Worm (Caenorhabditis elegans): Measurements from ENCODE around the gene spc-1.

DNA sequence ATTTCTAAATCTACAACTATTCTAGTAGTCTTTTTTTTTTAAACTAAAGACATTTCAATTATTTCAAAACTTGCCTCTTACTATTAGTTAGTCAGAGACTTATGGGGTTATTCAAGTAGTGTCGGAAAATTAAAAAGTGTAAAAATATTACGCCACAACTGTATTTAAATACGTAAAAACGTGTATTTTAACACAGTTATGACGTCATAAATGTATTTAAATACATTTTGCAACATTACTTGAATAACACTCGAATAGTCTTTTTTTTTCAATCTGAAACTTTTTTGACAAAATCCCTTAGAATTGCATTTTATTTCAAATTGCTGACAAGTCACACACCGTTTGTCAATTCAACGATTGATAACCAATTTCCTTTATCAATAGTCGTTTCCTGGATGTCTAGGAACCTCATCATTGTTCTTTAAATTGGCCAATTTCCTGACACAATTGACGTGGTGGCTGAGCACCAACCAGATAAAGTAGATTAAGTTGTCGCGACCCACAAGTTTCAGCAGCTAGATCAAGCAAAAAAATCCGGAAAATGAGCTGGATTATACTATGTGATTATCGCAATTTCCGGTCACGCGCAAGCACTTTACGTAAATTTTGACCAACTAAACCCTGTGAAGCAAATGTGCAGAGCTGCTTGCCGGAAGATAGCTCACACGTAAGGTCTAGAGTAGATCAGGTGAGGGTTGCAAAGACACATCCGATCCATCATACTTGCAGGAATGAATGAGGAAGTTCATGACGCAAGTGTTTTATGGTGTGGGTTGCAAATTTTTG lies 12.8 kb upstream of the spc-1 start:
- TF ChIP-seq unc-39 (tag; optimal IDR thresholded peaks at IDR 0.05) (no peak), pha-4 (tag; optimal IDR thresholded peaks at IDR 0.05) (no peak), ceh-82 (tag; optimal IDR thresholded peaks at IDR 0.05) (no peak), pqm-1 (tag; optimal IDR thresholded peaks at IDR 0.05) (no peak), daf-12 (tag; optimal IDR thresholded peaks at IDR 0.05) (no peak), nhr-28 (tag; optimal IDR thresholded peaks at IDR 0.05) (no peak), zag-1 (tag; optimal IDR thresholded peaks at IDR 0.05) (no peak), ama-1 (optimal IDR thresholded peaks at IDR 0.05) (no peak), elt-2 (tag; optimal IDR thresholded peaks at IDR 0.05) (no peak), ZK546.5 (tag; optimal IDR thresholded peaks at IDR 0.05) (no peak), fkh-2 (tag; optimal IDR thresholded peaks at IDR 0.05) (no peak), mdl-1 (tag; optimal IDR thresholded peaks at IDR 0.05) (no peak), ztf-11 (tag; optimal IDR thresholded peaks at IDR 0.05) (no peak)
